Fruit fly (Drosophila melanogaster) whole organism, embryonic: ENCODE results near the gene TrpA1.

Source experiments
- CG10267 ChIP-seq: fragments of 200-800 bp; sonication (Bioruptor generic); optimal IDR thresholded peaks from 2 replicates; lab custom pipeline; 2018; ENCODE audit warnings: missing biosample characterization, mild to moderate bottlenecking, missing genetic modification characterization, moderate library complexity
- CG33557 ChIP-seq: fragments of 200-800 bp; sonication (Bioruptor generic); optimal IDR thresholded peaks from 2 replicates; lab custom pipeline; 2019; ENCODE audit warnings: missing biosample characterization, mild to moderate bottlenecking, missing genetic modification characterization, moderate library complexity
- Dad ChIP-seq: fragments of 200-800 bp; sonication (Bioruptor generic); optimal IDR thresholded peaks from 3 replicates; lab custom pipeline; 2016; ENCODE audit warnings: missing biosample characterization, missing genetic modification characterization
- Hand ChIP-seq: fragments of 200-800 bp; sonication (Bioruptor generic); optimal IDR thresholded peaks from 2 replicates; lab custom pipeline; 2017; ENCODE audit warnings: mild to moderate bottlenecking, missing biosample characterization, missing genetic modification reagents, missing genetic modification characterization
- lola ChIP-seq, 3 experiments: fragments of >200 bp in 2 of 3; fragments of 200-800 bp in 1 of 3; sonication (Bioruptor generic) in 1 of 3; optimal IDR thresholded peaks; 2 replicates each; lab custom pipeline; 2017 to 2019; ENCODE audit warnings: missing biosample characterization in 3 of 3, missing genetic modification characterization in 3 of 3, mild to moderate bottlenecking in 1 of 3, moderate library complexity in 1 of 3

dm6 chr3L:8953962-8954647, 49.1 kb upstream of the TrpA1 start, which contains the start of the genes CG43783 and orb2:
- TF ChIP-seq Dad (GFP tag; lab: Kevin White, UChicago) (no peak), lola (GFP tag; optimal IDR thresholded peaks at IDR 0.05; lab: Kevin White, UChicago) (no peak), CG33557 (GFP tag; lab: Kevin White, UChicago) (no peak), Hand (GFP tag; lab: Kevin White, UChicago) (no peak), CG10267 (tag; lab: Kevin White, UChicago) (no peak)
